Fruit fly (Drosophila melanogaster): ENCODE results near the gene CG11663.

Gene CG11663

DNA sequence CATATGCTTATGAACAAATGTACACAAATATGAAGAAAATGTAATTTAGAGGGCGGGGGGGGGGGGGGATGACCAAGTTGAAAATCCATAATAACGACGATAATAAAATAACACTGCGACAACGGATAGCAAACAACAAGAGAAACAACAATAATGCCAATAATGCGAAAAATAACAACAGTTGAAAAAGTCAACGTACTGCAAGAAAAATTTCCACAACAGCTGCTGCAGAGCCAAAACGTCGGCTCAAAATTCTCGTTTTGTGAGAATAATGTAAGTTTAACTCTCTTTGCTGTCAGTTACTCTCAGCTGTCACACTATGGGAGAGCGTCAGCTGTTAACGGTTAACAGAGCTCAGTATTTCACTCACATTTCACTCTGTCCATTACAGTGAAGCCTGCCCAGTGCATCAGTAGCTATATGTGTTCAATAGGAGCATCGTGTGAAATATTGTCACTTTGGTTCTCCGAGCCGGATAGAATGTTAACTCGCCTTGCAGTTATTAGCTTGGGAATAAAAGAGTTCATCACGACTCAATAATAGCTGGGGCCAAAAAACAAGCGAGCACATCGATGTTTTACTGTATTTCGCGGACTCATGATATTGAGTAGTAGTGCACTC, 6.6 kb downstream of the CG11663 start (continued):
- TF ChIP-seq CG15073 (GFP tag; optimal IDR thresholded peaks at IDR 0.05) (no peak), crol (GFP tag; IDR thresholded peaks at IDR 0.05) (no peak), so (GFP tag; IDR thresholded peaks at IDR 0.05) (peak; percentile 36; the same call in 1 of the 3 replicates), CG18476 (GFP tag; optimal IDR thresholded peaks at IDR 0.05) (peak; percentile 42), Xbp1 (GFP tag; optimal IDR thresholded peaks at IDR 0.05) (peak; percentile 86), CG12299 (tag; optimal IDR thresholded peaks at IDR 0.05) (peak; percentile 67), Rx (GFP tag; IDR thresholded peaks at IDR 0.05) (peak; percentile 60), toy (GFP tag; IDR thresholded peaks at IDR 0.05) (no peak), CG7987 (GFP tag; optimal IDR thresholded peaks at IDR 0.05) (peak; percentile 29), btn (GFP tag; optimal IDR thresholded peaks at IDR 0.05) (peak; percentile 56), CG1602 (GFP tag; optimal IDR thresholded peaks at IDR 0.05) (peak; percentile 58), bbx (GFP tag; IDR thresholded peaks at IDR 0.05; ENCODE audit: partially characterized antibody) (no peak), CG14860 (GFP tag; IDR thresholded peaks at IDR 0.05; ENCODE audit: partially characterized antibody) (no peak), Vsx1 (GFP tag; optimal IDR thresholded peaks at IDR 0.05) (peak; percentile 26), nau (GFP tag; optimal IDR thresholded peaks at IDR 0.05) (peak; percentile 76), Hmr (GFP tag; optimal IDR thresholded peaks at IDR 0.05) (peak; percentile 82), chn (GFP tag; optimal IDR thresholded peaks at IDR 0.05) (peak; percentile 78), wdn (GFP tag; IDR thresholded peaks at IDR 0.05) (peak; percentile 33; the same call in 1 of the 2 replicates), CG12236 (GFP tag; optimal IDR thresholded peaks at IDR 0.05) (peak; percentile 61), CG4360 (GFP tag; IDR thresholded peaks at IDR 0.05) (0 out of 2 replicates have a peak, but pooled peaks have one; percentile 23), lab (GFP tag; optimal IDR thresholded peaks at IDR 0.05) (peak; percentile 87), bigmax (GFP tag; optimal IDR thresholded peaks at IDR 0.05) (no peak), al (GFP tag; IDR thresholded peaks at IDR 0.05) (peak; percentile 52; the same call in 1 of the 2 replicates), schlank (tag; optimal IDR thresholded peaks at IDR 0.05) (peak; percentile 47), CG4820 (GFP tag; optimal IDR thresholded peaks at IDR 0.05) (peak; percentile 61), tll (GFP tag; optimal IDR thresholded peaks at IDR 0.05) (no peak), ftz-f1 (GFP tag; optimal IDR thresholded peaks at IDR 0.05) (no peak), Hmx (GFP tag; optimal IDR thresholded peaks at IDR 0.05) (no peak), az2 (GFP tag; optimal IDR thresholded peaks at IDR 0.05) (peak; percentile 82), vnd (GFP tag; IDR thresholded peaks at IDR 0.05; ENCODE audit: partially characterized antibody) (no peak), Elba2 (GFP tag; optimal IDR thresholded peaks at IDR 0.05) (no peak), CG7357 (GFP tag; IDR thresholded peaks at IDR 0.05) (peak; percentile 47; the same call in 1 of the 3 replicates), grau (tag; optimal IDR thresholded peaks at IDR 0.05) (peak; percentile 97), Rfx (GFP tag; IDR thresholded peaks at IDR 0.05) (peak; percentile 88), CG14441 (GFP tag; IDR thresholded peaks at IDR 0.05) (peak; percentile 87), sc (optimal IDR thresholded peaks at IDR 0.05) (no peak), sc (GFP tag; optimal IDR thresholded peaks at IDR 0.05) (peak; percentile 27), peb (GFP tag; IDR thresholded peaks at IDR 0.05) (peak; percentile 39; the same call in 1 of the 2 replicates), pho (GFP tag; optimal IDR thresholded peaks at IDR 0.05) (peak; percentile 60), maf-S (GFP tag; optimal IDR thresholded peaks at IDR 0.05) (peak; percentile 67), fd3F (GFP tag; optimal IDR thresholded peaks at IDR 0.05) (peak; percentile 72), mam (GFP tag; optimal IDR thresholded peaks at IDR 0.05) (peak; percentile 85), Mad (GFP tag; optimal IDR thresholded peaks at IDR 0.05) (peak; percentile 67), otp (GFP tag; IDR thresholded peaks at IDR 0.05) (no peak), CHES-1-like (GFP tag; optimal IDR thresholded peaks at IDR 0.05) (peak; percentile 64), stc (GFP tag; IDR thresholded peaks at IDR 0.05) (peak; percentile 74), aop (GFP tag; IDR thresholded peaks at IDR 0.05) (no peak), CG1792 (GFP tag; optimal IDR thresholded peaks at IDR 0.05) (peak; percentile 42), CG12769 (tag; optimal IDR thresholded peaks at IDR 0.05) (peak; percentile 90), dan (GFP tag; IDR thresholded peaks at IDR 0.05) (peak; percentile 23; the same call in 1 of the 2 replicates)
